Fruit fly (Drosophila melanogaster) whole organism, pupa: ENCODE data around the gene frtz.

Source experiments
- CG10348 ChIP-seq: fragments of 200-800 bp; sonication (Bioruptor generic); IDR thresholded peaks from 2 replicates; pipeline ENCODE4 v1.3.6; 2022; ENCODE audit warnings: missing biosample characterization, missing genetic modification characterization
- CG12605 ChIP-seq: fragments of 200-800 bp; sonication (Bioruptor generic); IDR thresholded peaks from 2 replicates; pipeline ENCODE4 v1.3.6; 2022; ENCODE audit warnings: missing biosample characterization, missing genetic modification characterization
- CG13204 ChIP-seq: fragments of 200-800 bp; sonication (Bioruptor generic); optimal IDR thresholded peaks from 2 replicates; lab custom pipeline; 2018; ENCODE audit warnings: missing biosample characterization, mild to moderate bottlenecking, missing genetic modification characterization, moderate library complexity
- CG14655 ChIP-seq: fragments of 200-800 bp; sonication (Bioruptor generic); optimal IDR thresholded peaks from 3 replicates; lab custom pipeline; 2017; ENCODE audit warnings: mild to moderate bottlenecking, missing biosample characterization, missing genetic modification reagents, missing genetic modification characterization
- CG15710 ChIP-seq: fragments of 200-800 bp; sonication (Bioruptor generic); optimal IDR thresholded peaks from 2 replicates; lab custom pipeline; 2018; ENCODE audit warnings: missing biosample characterization, mild to moderate bottlenecking, missing genetic modification characterization, moderate library complexity
- CG17806 ChIP-seq: fragments of 200-800 bp; sonication (Bioruptor generic); optimal IDR thresholded peaks from 2 replicates; lab custom pipeline; 2018; ENCODE audit warnings: missing biosample characterization, mild to moderate bottlenecking, missing genetic modification characterization, moderate library complexity
- CG32121 ChIP-seq: fragments of 200-800 bp; sonication (Bioruptor generic); IDR thresholded peaks from 2 replicates; pipeline ENCODE4 v1.3.6; 2022; ENCODE audit warnings: missing biosample characterization, missing genetic modification characterization
- CG34367 ChIP-seq: fragments of 200-800 bp; sonication (Bioruptor generic); optimal IDR thresholded peaks from 2 replicates; lab custom pipeline; 2018; ENCODE audit warnings: missing biosample characterization, mild to moderate bottlenecking, missing genetic modification characterization
- CG4496 ChIP-seq: fragments of 200-800 bp; sonication (Bioruptor generic); IDR thresholded peaks from 3 replicates; pipeline ENCODE4 v1.3.6; 2022; ENCODE audit warnings: missing biosample characterization, missing genetic modification characterization
- CG8159 ChIP-seq: fragments of 200-800 bp; sonication (Bioruptor generic); optimal IDR thresholded peaks from 3 replicates; lab custom pipeline; 2018; ENCODE audit warnings: missing biosample characterization, mild to moderate bottlenecking, missing genetic modification characterization, moderate library complexity
- CG8301 ChIP-seq: fragments of 200-800 bp; sonication (Bioruptor generic); optimal IDR thresholded peaks from 2 replicates; lab custom pipeline; 2018; ENCODE audit warnings: missing biosample characterization, mild to moderate bottlenecking, missing genetic modification characterization
- CG9948 ChIP-seq: fragments of 200-800 bp; sonication (Bioruptor generic); optimal IDR thresholded peaks from 2 replicates; lab custom pipeline; 2018; ENCODE audit warnings: missing biosample characterization, mild to moderate bottlenecking, missing genetic modification characterization, moderate library complexity
- D1 ChIP-seq: fragments of 200-800 bp; sonication (Bioruptor generic); optimal IDR thresholded peaks from 2 replicates; lab custom pipeline; 2018; ENCODE audit warnings: missing biosample characterization, mild to moderate bottlenecking, missing genetic modification characterization, moderate library complexity
- EcR ChIP-seq: fragments of 200-800 bp; sonication (Bioruptor generic); optimal IDR thresholded peaks from 3 replicates; lab custom pipeline; 2019; ENCODE audit warnings: missing biosample characterization, missing genetic modification characterization, mild to moderate bottlenecking, moderate library complexity, missing genetic modification reagents
- Ets98B ChIP-seq: fragments of 200-800 bp; sonication (Bioruptor generic); IDR thresholded peaks from 2 replicates; pipeline ENCODE4 v1.3.6; 2022; ENCODE audit warnings: missing biosample characterization, missing genetic modification characterization
- Pif1A ChIP-seq: fragments of 200-800 bp; sonication (Bioruptor generic); optimal IDR thresholded peaks from 3 replicates; lab custom pipeline; 2016; ENCODE audit warnings: missing biosample characterization, missing genetic modification characterization
- Pif1B ChIP-seq: fragments of 200-800 bp; sonication (Bioruptor generic); optimal IDR thresholded peaks from 3 replicates; lab custom pipeline; 2016; ENCODE audit warnings: missing biosample characterization, missing genetic modification characterization
- Snoo ChIP-seq: fragments of 200-800 bp; sonication (Bioruptor generic); optimal IDR thresholded peaks from 3 replicates; lab custom pipeline; 2017; ENCODE audit warnings: missing biosample characterization, mild to moderate bottlenecking, missing genetic modification characterization, inconsistent platforms
- fd96Ca ChIP-seq: fragments of 200-800 bp; sonication (Bioruptor generic); IDR thresholded peaks from 3 replicates; pipeline ENCODE4 v1.3.6; 2022; ENCODE audit warnings: missing biosample characterization, missing genetic modification characterization
- gl ChIP-seq: fragments of 200-800 bp; sonication (Bioruptor generic); optimal IDR thresholded peaks from 2 replicates; lab custom pipeline; 2018; ENCODE audit warnings: missing biosample characterization, mild to moderate bottlenecking, missing genetic modification characterization
- rn ChIP-seq: fragments of 200-800 bp; sonication (Bioruptor generic); IDR thresholded peaks from 2 replicates; pipeline ENCODE4 v1.3.6; 2022; ENCODE audit warnings: missing biosample characterization, missing genetic modification characterization

The frtz gene

DNA sequence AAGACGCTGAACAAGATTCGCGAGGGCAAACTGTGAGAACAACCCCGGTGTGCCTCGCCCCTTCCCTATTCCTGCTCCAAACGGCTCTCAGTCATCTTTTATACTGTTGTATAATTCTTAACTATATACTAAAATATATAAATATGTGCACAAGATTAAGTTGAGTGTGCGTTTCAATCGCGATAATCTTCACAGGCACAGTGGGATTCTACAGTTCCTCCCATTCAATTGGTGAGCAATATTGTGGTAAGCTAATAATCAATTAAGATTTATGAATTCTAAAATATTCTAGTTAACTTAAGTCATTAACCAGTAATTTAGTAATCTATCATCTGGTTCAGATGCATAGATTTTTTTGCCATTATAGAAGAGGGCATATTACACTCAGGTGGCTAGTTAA lies 15.3 kb upstream of the frtz start:
- no peak for TF ChIP-seq CG34367 (tag; lab: Kevin White, UChicago)
- no peak for TF ChIP-seq CG15710
- TF ChIP-seq gl (tag; lab: Kevin White, UChicago): no peak
- TF ChIP-seq CG17806 (tag; lab: Kevin White, UChicago): no peak
- TF ChIP-seq CG4496: no peak
- TF ChIP-seq CG8159: no peak
- TF ChIP-seq Ets98B: no peak
- TF ChIP-seq fd96Ca (GFP tag; lab: Robert Waterston, UW): no peak
- no peak for TF ChIP-seq CG12605
- no peak for TF ChIP-seq Pif1B (GFP tag; lab: Kevin White, UChicago)
- no peak for TF ChIP-seq D1 (tag; lab: Kevin White, UChicago)

DNA sequence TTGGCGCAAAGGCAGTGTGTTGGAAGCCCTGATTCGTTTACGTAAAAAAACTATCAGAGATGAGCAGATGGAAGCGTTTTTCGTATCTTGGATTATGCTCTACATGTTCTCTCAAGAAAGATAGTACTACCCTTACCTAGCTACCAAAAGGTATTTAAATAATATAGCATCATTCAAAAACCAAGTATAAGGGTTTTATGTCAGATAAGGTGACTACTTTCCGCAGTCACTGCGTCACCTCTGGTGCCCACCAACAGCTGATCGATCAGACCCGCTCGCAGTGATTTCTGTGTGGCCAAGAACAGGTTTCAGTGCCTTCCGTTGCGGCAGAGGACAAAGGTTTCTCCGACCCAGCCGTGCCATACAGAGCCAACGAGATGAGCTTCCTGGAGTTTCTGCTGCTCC lies 14.0 kb upstream of the frtz start, which contains the start of the genes Eno and CG31937:
Gene Eno (minus strand): TSS at position 30 of the 405 bp plus-strand sequence.
Gene CG31937 (plus strand): TSS at position 281 of the 405 bp plus-strand sequence.
- TF ChIP-seq CG8301 (tag; lab: Kevin White, UChicago) (peak; percentile 42), CG10348 (no peak), CG15710 (peak; percentile 59), CG8159 (peak; percentile 28), gl (tag; lab: Kevin White, UChicago) (peak; percentile 18), CG4496 (peak; percentile 37; the same call in 1 of the 3 replicates), EcR (GFP tag; lab: Kevin White, UChicago) (no peak), CG9948 (no peak), CG17806 (tag; lab: Kevin White, UChicago) (no peak), CG13204 (no peak), Ets98B (peak; percentile 61), Snoo (tag; lab: Kevin White, UChicago) (peak; percentile 56), fd96Ca (GFP tag; lab: Robert Waterston, UW) (peak; percentile 78), CG14655 (peak; percentile 55), rn (GFP tag; lab: Robert Waterston, UW) (no peak), CG34367 (tag; lab: Kevin White, UChicago) (no peak), D1 (tag; lab: Kevin White, UChicago) (no peak), CG32121 (GFP tag; lab: Robert Waterston, UW) (peak; percentile 76), Pif1B (GFP tag; lab: Kevin White, UChicago) (peak; percentile 31), CG12605 (no peak), Pif1A (peak; percentile 58)
- TF ChIP-seq, all 21 proteins: peak for 12

DNA sequence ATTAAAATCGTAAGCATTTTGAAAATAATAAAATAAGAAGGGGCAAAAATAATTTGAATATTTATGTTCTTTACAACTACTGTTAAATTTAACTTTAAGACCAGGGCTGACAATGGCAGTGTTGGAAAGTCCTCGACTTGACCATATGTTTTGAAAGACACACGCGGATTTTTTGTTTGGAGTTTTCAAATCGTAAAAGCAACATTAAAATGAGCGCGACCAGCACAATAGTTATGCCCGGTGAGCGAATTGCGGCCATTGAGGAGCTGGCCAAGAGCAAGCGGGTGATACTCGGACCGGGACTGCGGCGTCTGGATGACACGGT lies 12.9 kb upstream of the frtz start, which contains the start of gene Rrp40:
Gene Rrp40 (plus strand): TSS at position 113 of the 325 bp plus-strand sequence.
- no peak for TF ChIP-seq CG13204
- TF ChIP-seq CG4496: 0 out of 3 replicates have a peak, but pooled peaks have one; percentile 36
- TF ChIP-seq fd96Ca (GFP tag; lab: Robert Waterston, UW): no peak
- no peak for TF ChIP-seq CG32121 (GFP tag; lab: Robert Waterston, UW)
- TF ChIP-seq, all 21 proteins: peak for 1

DNA sequence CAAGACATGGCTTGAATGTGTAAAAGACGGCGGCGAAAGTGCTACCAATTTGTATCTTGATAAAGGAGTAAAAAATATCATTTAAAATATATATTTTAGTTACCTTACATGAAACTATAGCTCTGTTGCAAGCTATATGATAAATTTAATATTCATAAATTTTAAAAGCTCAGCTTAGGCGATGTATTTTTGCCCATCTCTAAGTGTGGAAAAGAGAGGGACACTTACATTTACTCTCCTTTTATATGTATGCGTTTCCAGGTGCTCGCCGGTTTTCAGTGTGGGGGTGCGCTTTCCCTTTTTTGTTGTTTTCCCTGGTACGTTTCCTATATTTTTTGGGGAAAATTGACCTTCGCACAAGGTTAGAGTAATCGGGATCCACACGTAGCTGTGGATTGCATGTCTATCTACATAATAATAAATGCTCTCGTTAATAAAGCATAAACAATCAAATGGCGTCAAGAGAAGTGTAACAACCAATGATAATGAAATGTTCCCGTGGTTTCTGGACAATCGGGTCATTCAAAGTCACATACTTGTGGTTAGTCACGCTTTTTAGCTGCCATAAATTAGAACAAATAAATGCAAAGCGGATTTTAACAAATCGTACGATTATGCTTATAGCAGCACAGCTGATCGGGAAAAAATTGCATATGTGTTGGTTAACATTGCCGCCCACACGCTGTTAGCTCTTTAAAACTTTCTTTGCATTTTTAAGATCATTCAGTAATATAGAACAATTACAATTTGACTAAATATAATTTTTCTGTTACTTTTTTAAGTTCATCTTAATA lies 12.4 kb upstream of the frtz start:
- TF ChIP-seq Pif1A (peak; percentile 98), CG13204 (peak; percentile 97), EcR (GFP tag; lab: Kevin White, UChicago) (peak; percentile 70), CG9948 (peak; percentile 96), CG15710 (peak; percentile 99), D1 (tag; lab: Kevin White, UChicago) (peak; percentile 94), gl (tag; lab: Kevin White, UChicago) (peak; percentile 87), fd96Ca (GFP tag; lab: Robert Waterston, UW) (peak; percentile 97), CG10348 (peak; percentile 82), CG17806 (tag; lab: Kevin White, UChicago) (peak; percentile 93), Snoo (tag; lab: Kevin White, UChicago) (peak; percentile 99), CG34367 (tag; lab: Kevin White, UChicago) (peak; percentile 96), CG8159 (no peak), Pif1B (GFP tag; lab: Kevin White, UChicago) (peak; percentile 99), rn (GFP tag; lab: Robert Waterston, UW) (peak; percentile 85), Ets98B (peak; percentile 95), CG32121 (GFP tag; lab: Robert Waterston, UW) (peak; percentile 97), CG14655 (peak; percentile 97), CG12605 (peak; percentile 93), CG8301 (tag; lab: Kevin White, UChicago) (peak; percentile 96), CG4496 (peak; percentile 97)

DNA sequence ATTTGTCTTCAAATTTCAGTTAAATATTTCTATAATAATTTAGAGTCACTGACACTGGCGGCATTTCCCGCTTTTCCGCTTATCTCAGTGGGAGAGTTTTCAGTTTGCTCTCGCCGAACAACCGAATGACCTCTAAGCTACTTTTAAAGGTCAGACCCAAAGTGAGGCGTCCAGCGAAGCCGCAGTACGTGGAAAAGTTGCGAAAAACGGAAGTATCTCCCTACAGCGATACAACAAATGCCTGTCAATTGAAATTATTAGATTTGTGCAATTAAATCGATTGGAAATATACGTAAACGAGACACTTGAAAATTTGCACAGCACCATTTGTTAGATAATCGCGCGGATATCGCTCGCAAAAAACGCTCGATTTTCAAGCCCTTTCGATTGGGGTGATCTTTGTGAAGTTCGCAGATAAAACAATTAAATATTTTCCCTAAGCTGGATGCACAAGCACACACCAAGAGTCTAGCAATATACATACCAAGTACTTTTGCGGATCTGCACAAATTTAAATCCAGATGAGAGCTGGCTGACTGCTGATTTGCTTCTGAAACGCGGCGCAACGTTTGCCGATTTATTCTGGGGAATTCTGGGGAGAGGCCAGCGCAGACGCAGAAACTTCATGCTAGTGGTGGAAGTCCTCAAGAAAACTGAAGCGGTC lies 11.6 kb upstream of the frtz start:
- TF ChIP-seq CG32121 (GFP tag; lab: Robert Waterston, UW): no peak
- peak; percentile 31 for TF ChIP-seq EcR (GFP tag; lab: Kevin White, UChicago)
- TF ChIP-seq CG8159: peak; percentile 97

DNA sequence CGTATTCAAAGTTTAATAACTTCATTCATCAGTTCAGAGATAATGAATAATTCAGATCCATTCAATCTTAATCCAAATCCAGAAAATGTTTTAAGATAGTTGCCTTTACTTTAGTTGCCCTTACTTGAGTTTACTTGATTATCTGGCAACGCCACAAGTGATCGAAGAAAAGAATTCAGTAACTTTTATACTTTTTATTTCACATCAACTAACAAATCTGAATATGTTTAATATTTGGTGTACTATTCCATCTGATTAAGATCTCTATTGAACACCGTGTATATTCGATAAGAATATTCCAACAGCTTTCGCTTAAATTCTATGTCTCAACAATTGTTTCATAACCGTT lies 8.9 kb upstream of the frtz start:
- TF ChIP-seq Pif1A: no peak
- peak; percentile 23 for TF ChIP-seq CG8159
